Fruit fly (Drosophila melanogaster) whole organism, wandering third instar larva: ENCODE results near the gene Jhbp4.

Experiments used
- CG32264 ChIP-seq: fragments of 200-800 bp; sonication (Bioruptor generic); optimal IDR thresholded peaks from 2 replicates; lab custom pipeline; 2016; ENCODE audit warnings: missing biosample characterization, missing genetic modification characterization
- CG9705 ChIP-seq: fragments of 200-800 bp; sonication (Bioruptor generic); optimal IDR thresholded peaks from 2 replicates; lab custom pipeline; 2018; ENCODE audit warnings: missing biosample characterization, mild to moderate bottlenecking, missing genetic modification characterization
- CrebA ChIP-seq: fragments of 200-800 bp; sonication (Bioruptor generic); optimal IDR thresholded peaks from 2 replicates; lab custom pipeline; 2016; ENCODE audit warnings: missing biosample characterization, mild to moderate bottlenecking, missing genetic modification characterization, borderline replicate concordance
- Dfd ChIP-seq: fragments of >200 bp; optimal IDR thresholded peaks from 2 replicates; lab custom pipeline; 2017; ENCODE audit warnings: missing biosample characterization, missing genetic modification characterization
- GATAd ChIP-seq: sonication (Bioruptor generic); optimal IDR thresholded peaks from 2 replicates; lab custom pipeline; 2016; ENCODE audit warnings: missing biosample characterization, missing genetic modification characterization
- HLH106 ChIP-seq: fragments of 200-800 bp; optimal IDR thresholded peaks from 3 replicates; lab custom pipeline; 2019; ENCODE audit warnings: missing biosample characterization, mild to moderate bottlenecking, missing genetic modification characterization, moderate library complexity
- Hr78 ChIP-seq: fragments of >200 bp; optimal IDR thresholded peaks from 2 replicates; lab custom pipeline; 2017; ENCODE audit warnings: missing biosample characterization, missing genetic modification characterization
- N ChIP-seq: fragments of >200 bp; optimal IDR thresholded peaks from 2 replicates; lab custom pipeline; 2018; ENCODE audit warnings: missing biosample characterization, missing external identifiers, missing genetic modification characterization
- OdsH ChIP-seq: fragments of 200-800 bp; sonication (Bioruptor generic); optimal IDR thresholded peaks from 2 replicates; lab custom pipeline; 2016; ENCODE audit warnings: missing biosample characterization, mild to moderate bottlenecking, missing genetic modification characterization
- Rel ChIP-seq, 2 experiments: fragments of 200-800 bp; sonication (Bioruptor generic) in 1 of 2; optimal IDR thresholded peaks; 2 replicates in 1 of 2; 3 replicates in 1 of 2; lab custom pipeline; 2016 to 2019; ENCODE audit warnings: mild to moderate bottlenecking in 2 of 2, missing biosample characterization in 2 of 2, missing genetic modification characterization in 2 of 2, moderate library complexity in 1 of 2
- Sp1 ChIP-seq: fragments of 200-800 bp; sonication (Bioruptor generic); optimal IDR thresholded peaks from 3 replicates; lab custom pipeline; 2019; ENCODE audit warnings: missing biosample characterization, mild to moderate bottlenecking, missing genetic modification characterization, moderate library complexity
- br ChIP-seq: fragments of 200-800 bp; sonication (Bioruptor generic); optimal IDR thresholded peaks from 2 replicates; lab custom pipeline; 2016; ENCODE audit warnings: missing biosample characterization, missing genetic modification characterization
- dmrt93B ChIP-seq: fragments of 200-800 bp; sonication (Bioruptor generic); optimal IDR thresholded peaks from 2 replicates; lab custom pipeline; 2018; ENCODE audit warnings: missing biosample characterization, mild to moderate bottlenecking, missing genetic modification characterization
- dsf ChIP-seq: sonication (Bioruptor generic); optimal IDR thresholded peaks from 2 replicates; lab custom pipeline; 2016; ENCODE audit warnings: missing biosample characterization, missing genetic modification characterization, borderline replicate concordance
- ey ChIP-seq: fragments of 200-800 bp; sonication (Bioruptor generic); optimal IDR thresholded peaks from 2 replicates; lab custom pipeline; 2016; ENCODE audit warnings: missing biosample characterization, missing genetic modification characterization
- foxo ChIP-seq, 2 experiments: fragments of 200-800 bp; sonication (Bioruptor generic); optimal IDR thresholded peaks; 2 replicates in 1 of 2; 3 replicates in 1 of 2; lab custom pipeline; 2016 to 2017; ENCODE audit warnings: missing biosample characterization in 2 of 2, missing genetic modification characterization in 2 of 2
- fru ChIP-seq: fragments of 200-800 bp; sonication (Bioruptor generic); optimal IDR thresholded peaks from 3 replicates; lab custom pipeline; 2016; ENCODE audit warnings: missing biosample characterization, mild to moderate bottlenecking, missing genetic modification characterization
- h ChIP-seq: fragments of 200-800 bp; sonication (Bioruptor generic); optimal IDR thresholded peaks from 3 replicates; lab custom pipeline; 2016; ENCODE audit warnings: missing biosample characterization, mild to moderate bottlenecking, missing genetic modification characterization
- jim ChIP-seq: fragments of 175-275, 200-325 bp; sonication (Bioruptor generic); optimal IDR thresholded peaks from 2 replicates; lab custom pipeline; 2016; ENCODE audit warnings: missing biosample characterization, mild to moderate bottlenecking, missing genetic modification characterization
- lola ChIP-seq: fragments of >200 bp; optimal IDR thresholded peaks from 2 replicates; lab custom pipeline; 2017; ENCODE audit warnings: missing biosample characterization, missing genetic modification characterization
- pan ChIP-seq: fragments of >200 bp; optimal IDR thresholded peaks from 2 replicates; lab custom pipeline; 2017
- psq ChIP-seq: fragments of 200-800 bp; sonication (Bioruptor generic); optimal IDR thresholded peaks from 3 replicates; lab custom pipeline; 2017; ENCODE audit warnings: missing biosample characterization, mild to moderate bottlenecking, missing genetic modification characterization, moderate library complexity
- rgr ChIP-seq: fragments of 200-800 bp; sonication (Bioruptor generic); optimal IDR thresholded peaks from 3 replicates; lab custom pipeline; 2016; ENCODE audit warnings: missing biosample characterization, mild to moderate bottlenecking, missing genetic modification characterization
- sv ChIP-seq: fragments of 200-800 bp; sonication (Bioruptor generic); optimal IDR thresholded peaks from 3 replicates; lab custom pipeline; 2016; ENCODE audit warnings: missing biosample characterization, missing genetic modification characterization
- usp ChIP-seq: fragments of >200 bp; optimal IDR thresholded peaks from 2 replicates; lab custom pipeline; 2017; ENCODE audit warnings: missing biosample characterization, missing genetic modification characterization
- woc ChIP-seq: sonication (Bioruptor generic); optimal IDR thresholded peaks from 2 replicates; lab custom pipeline; 2016; ENCODE audit warnings: missing biosample characterization, mild to moderate bottlenecking, missing genetic modification characterization

Jhbp4 gene

DNA sequence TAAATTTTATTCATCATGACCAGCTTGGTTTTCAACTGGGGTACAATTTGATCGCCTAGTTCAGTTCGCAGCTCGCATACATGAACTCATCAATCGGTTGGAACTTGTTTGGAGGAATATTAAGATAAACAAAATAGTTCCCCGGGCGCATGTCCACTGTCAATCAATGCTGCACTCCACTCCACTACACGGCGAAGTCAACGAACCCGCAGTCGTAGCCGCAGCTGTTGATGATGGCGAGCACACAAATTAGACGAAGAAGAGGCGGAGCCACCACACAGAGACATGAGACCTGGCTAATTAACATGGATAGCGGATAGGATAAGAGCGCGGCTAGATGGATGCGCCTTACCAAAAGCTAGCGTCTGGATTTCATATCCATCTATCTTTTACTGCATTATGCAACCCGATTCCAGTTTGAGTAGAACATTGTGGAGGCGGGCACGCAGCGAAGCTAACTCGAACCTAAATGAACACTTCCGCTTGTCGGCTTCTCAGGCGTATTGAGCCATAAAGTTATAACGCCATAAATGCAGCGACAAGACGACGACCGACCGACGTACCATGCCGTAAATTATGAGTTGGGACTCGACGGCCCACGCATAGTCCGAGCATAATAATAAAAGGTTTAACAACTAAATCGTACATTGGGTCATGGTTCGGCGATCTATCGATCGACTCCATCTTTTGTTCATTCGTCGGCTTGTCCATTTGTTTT lies 48.8 kb downstream of the Jhbp4 start:
- no peak for TF ChIP-seq br (GFP tag; lab: Kevin White, UChicago)
- TF ChIP-seq CG9705 (GFP tag; lab: Kevin White, UChicago): no peak
- TF ChIP-seq jim: no peak
- no peak for TF ChIP-seq lola (GFP tag; lab: Kevin White, UChicago)
- no peak for TF ChIP-seq Rel (GFP tag; optimal IDR thresholded peaks at IDR 0.05; lab: Kevin White, UChicago)
- no peak for TF ChIP-seq Rel (tag; optimal IDR thresholded peaks at IDR 0.05; lab: Kevin White, UChicago)
- TF ChIP-seq N (GFP tag; lab: Kevin White, UChicago): no peak
- TF ChIP-seq pan (lab: Kevin White, UChicago): no peak
- no peak for TF ChIP-seq usp (GFP tag; lab: Kevin White, UChicago)
- no peak for TF ChIP-seq dsf (GFP tag; lab: Kevin White, UChicago)
- TF ChIP-seq GATAd (GFP tag; lab: Kevin White, UChicago): no peak
- TF ChIP-seq, all 38 proteins: peak for 0

DNA sequence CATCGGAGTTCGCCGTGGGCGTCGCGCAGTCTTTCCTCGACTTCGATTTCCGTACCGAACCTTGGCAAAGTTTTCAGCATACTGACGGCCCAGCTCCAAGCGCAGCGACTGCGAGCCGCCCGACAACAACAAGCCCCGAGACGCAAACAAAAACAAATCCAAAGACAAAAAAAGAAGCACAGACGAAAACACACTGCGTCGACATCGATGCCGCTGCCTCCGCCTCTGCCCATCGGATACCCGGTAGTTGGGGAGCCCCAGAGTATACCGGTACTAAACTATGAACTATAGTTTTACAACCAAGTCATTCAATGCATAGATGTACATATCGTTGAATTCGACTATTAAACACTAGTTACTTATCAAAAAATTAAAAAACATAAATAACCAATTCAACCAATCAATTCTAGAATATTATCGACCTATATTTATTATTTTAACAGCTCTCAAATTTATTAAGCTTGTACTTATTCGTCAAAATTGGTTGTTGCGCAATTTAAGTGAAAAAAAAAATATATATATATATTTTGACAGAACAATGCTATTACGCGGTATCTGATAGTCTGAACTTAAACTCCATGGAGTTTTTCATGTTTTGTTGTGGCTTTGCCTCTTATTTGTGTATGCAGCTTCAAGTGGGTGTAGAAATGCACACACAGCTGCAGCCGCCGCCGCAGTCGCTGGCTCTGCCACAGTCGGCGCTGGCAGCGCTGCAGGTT lies 50.9 kb downstream of the Jhbp4 start:
- TF ChIP-seq h: peak; percentile 51
- TF ChIP-seq CrebA (GFP tag; lab: Kevin White, UChicago): no peak
- TF ChIP-seq br (GFP tag; lab: Kevin White, UChicago): peak; percentile 10
- TF ChIP-seq OdsH (GFP tag; lab: Kevin White, UChicago): peak; percentile 38
- TF ChIP-seq HLH106 (tag; lab: Kevin White, UChicago): peak; percentile 37
- no peak for TF ChIP-seq Rel (GFP tag; optimal IDR thresholded peaks at IDR 0.05; lab: Kevin White, UChicago)
- TF ChIP-seq Rel (tag; optimal IDR thresholded peaks at IDR 0.05; lab: Kevin White, UChicago): no peak
- TF ChIP-seq woc (GFP tag; lab: Kevin White, UChicago): peak; percentile 67
- peak; percentile 51 for TF ChIP-seq psq (GFP tag; lab: Kevin White, UChicago)
- TF ChIP-seq Sp1 (GFP tag; lab: Kevin White, UChicago): peak; percentile 43
- TF ChIP-seq sv: peak; percentile 55
- TF ChIP-seq fru: peak; percentile 55
- TF ChIP-seq rgr (GFP tag; lab: Kevin White, UChicago): peak; percentile 26
- TF ChIP-seq CG32264 (GFP tag; lab: Kevin White, UChicago): no peak
- TF ChIP-seq dmrt93B (GFP tag; lab: Kevin White, UChicago): peak; percentile 11
- peak; percentile 15 for TF ChIP-seq ey (GFP tag; lab: Kevin White, UChicago)
- no peak for TF ChIP-seq Hr78 (GFP tag; lab: Kevin White, UChicago)
- TF ChIP-seq foxo (GFP tag; optimal IDR thresholded peaks at IDR 0.05; lab: Kevin White, UChicago): peak in 1 of 2 experiments; percentile 67
- no peak for TF ChIP-seq Dfd
